Worm (Caenorhabditis elegans): ENCODE results near the gene tsr-1.

ce11 chrII:2418836-2419235, 54.3 kb downstream of the tsr-1 start, which contains the start of gene fbxc-20:
- no peak for TF ChIP-seq egl-27 (tag; optimal IDR thresholded peaks at IDR 0.05)
- no peak for TF ChIP-seq nhr-237 (tag; optimal IDR thresholded peaks at IDR 0.05)
- TF ChIP-seq mbf-1 (tag; optimal IDR thresholded peaks at IDR 0.05): no peak
- TF ChIP-seq mdl-1 (tag; optimal IDR thresholded peaks at IDR 0.05): no peak
- no peak for TF ChIP-seq ztf-4 (tag; optimal IDR thresholded peaks at IDR 0.05)

All from whole organism, L2 larva.